Worm (Caenorhabditis elegans) whole organism, L1 larva: ENCODE results near the gene Y54G2A.57.

Experiments
- C04F5.9 ChIP-seq: sonication (generic microtip); optimal IDR thresholded peaks from 2 replicates; lab custom pipeline; 2016; ENCODE audit warnings: missing genetic modification characterization, missing compliant biosample characterization
- C34B4.2 ChIP-seq: sonication (generic microtip); optimal IDR thresholded peaks from 2 replicates; lab custom pipeline; 2017; ENCODE audit warnings: mild to moderate bottlenecking, missing genetic modification characterization, missing compliant biosample characterization
- Y116A8C.19 ChIP-seq: sonication (generic microtip); optimal IDR thresholded peaks from 2 replicates; lab custom pipeline; 2016; ENCODE audit warnings: missing compliant biosample characterization, missing genetic modification characterization, borderline replicate concordance
- alr-1 ChIP-seq: fragments of 200-800 bp; sonication (Bioruptor generic); optimal IDR thresholded peaks from 2 replicates; lab custom pipeline; 2018; ENCODE audit warnings: borderline replicate concordance, mild to moderate bottlenecking, missing genetic modification characterization, missing compliant biosample characterization
- aly-2 ChIP-seq: fragments of 150-350 bp; optimal IDR thresholded peaks from 2 replicates; lab custom pipeline; 2014; ENCODE audit warnings: missing biosample characterization, missing genetic modification characterization
- ama-1 ChIP-seq: fragments of 150-350 bp; optimal IDR thresholded peaks from 2 replicates; lab custom pipeline; 2014
- ceh-8 ChIP-seq: fragments of 200-800 bp; sonication (Bioruptor generic); optimal IDR thresholded peaks from 2 replicates; lab custom pipeline; 2018; ENCODE audit warnings: mild to moderate bottlenecking, missing genetic modification characterization, moderate library complexity, missing compliant biosample characterization
- ceh-82 ChIP-seq, 3 experiments: fragments of 150-350 bp in 1 of 3; sonication (generic microtip) in 2 of 3; optimal IDR thresholded peaks; 2 replicates each; lab custom pipeline; 2014 to 2017; ENCODE audit warnings: missing biosample characterization in 3 of 3, missing genetic modification characterization in 3 of 3
- ceh-88 ChIP-seq: fragments of 200-800 bp; sonication (Bioruptor generic); IDR thresholded peaks from 2 replicates; pipeline ENCODE4 v1.3.6; 2022; ENCODE audit warnings: missing genetic modification characterization, missing compliant biosample characterization
- ceh-90 ChIP-seq: sonication (generic microtip); optimal IDR thresholded peaks from 2 replicates; lab custom pipeline; 2016; ENCODE audit warnings: missing genetic modification characterization, missing compliant biosample characterization
- ces-1 ChIP-seq: fragments of 150-350 bp; optimal IDR thresholded peaks from 2 replicates; lab custom pipeline; 2014; ENCODE audit warnings: missing biosample characterization, missing genetic modification reagents, missing genetic modification characterization
- dpl-1 ChIP-seq, 3 experiments: fragments of 150-350 bp in 2 of 3; sonication (generic microtip) in 1 of 3; optimal IDR thresholded peaks; 2 replicates each; lab custom pipeline; 2014 to 2017; ENCODE audit warnings: missing biosample characterization in 3 of 3, missing genetic modification characterization in 3 of 3, missing genetic modification reagents in 3 of 3
- dsc-1 ChIP-seq: sonication (generic microtip); optimal IDR thresholded peaks from 2 replicates; lab custom pipeline; 2016; ENCODE audit warnings: mild to moderate bottlenecking, missing genetic modification characterization, missing compliant biosample characterization
- egl-27 ChIP-seq, 2 experiments: fragments of 150-350 bp in 1 of 2; sonication (generic microtip); optimal IDR thresholded peaks; 3 replicates each; lab custom pipeline; 2017 to 2018; ENCODE audit warnings: missing biosample characterization in 2 of 2, missing genetic modification characterization in 2 of 2, missing genetic modification reagents in 2 of 2
- elt-2 ChIP-seq: sonication (generic microtip); optimal IDR thresholded peaks from 2 replicates; lab custom pipeline; 2016; ENCODE audit warnings: missing genetic modification characterization, mild to moderate bottlenecking, inconsistent platforms, missing compliant biosample characterization, missing genetic modification reagents
- elt-3 ChIP-seq, 6 experiments: fragments of 150-350 bp in 1 of 6; sonication (generic microtip); optimal IDR thresholded peaks; 2 replicates each; lab custom pipeline; 2017 to 2018; ENCODE audit warnings: missing biosample characterization in 6 of 6, missing genetic modification characterization in 6 of 6, inconsistent platforms in 1 of 6
- ets-5 ChIP-seq: fragments of 200-800 bp; sonication (Bioruptor generic); IDR thresholded peaks from 2 replicates; pipeline ENCODE4 v1.3.6; 2022; ENCODE audit warnings: missing genetic modification characterization, missing compliant biosample characterization
- fkh-4 ChIP-seq: sonication (generic microtip); optimal IDR thresholded peaks from 2 replicates; lab custom pipeline; 2016; ENCODE audit warnings: missing compliant biosample characterization, missing genetic modification characterization, borderline replicate concordance
- fos-1 ChIP-seq: fragments of 150-350 bp; optimal IDR thresholded peaks from 2 replicates; lab custom pipeline; 2014; ENCODE audit warnings: missing biosample characterization, missing genetic modification characterization
- grh-1 ChIP-seq: fragments of 200-800 bp; sonication (Bioruptor generic); IDR thresholded peaks from 2 replicates; pipeline ENCODE4 v1.3.6; 2022; ENCODE audit warnings: missing genetic modification reagents, missing genetic modification characterization, missing compliant biosample characterization
- hlh-17 ChIP-seq: fragments of 200-800 bp; sonication (Bioruptor generic); optimal IDR thresholded peaks from 2 replicates; lab custom pipeline; 2018; ENCODE audit warnings: missing genetic modification characterization, mild to moderate bottlenecking, missing compliant biosample characterization, moderate library complexity, borderline replicate concordance
- hlh-4 ChIP-seq: sonication (generic microtip); optimal IDR thresholded peaks from 2 replicates; lab custom pipeline; 2016; ENCODE audit warnings: mild to moderate bottlenecking, missing genetic modification characterization, missing compliant biosample characterization
- isw-1 ChIP-seq: fragments of 200-800 bp; sonication (Bioruptor generic); IDR thresholded peaks from 2 replicates; pipeline ENCODE4 v1.3.6; 2022; ENCODE audit warnings: missing genetic modification characterization, missing compliant biosample characterization
- jun-1 ChIP-seq: fragments of 150-350 bp; optimal IDR thresholded peaks from 2 replicates; lab custom pipeline; 2014; ENCODE audit warnings: missing biosample characterization, missing genetic modification reagents, missing genetic modification characterization
- lin-13 ChIP-seq: fragments of 150-350 bp; optimal IDR thresholded peaks from 2 replicates; lab custom pipeline; 2014; ENCODE audit warnings: missing biosample characterization, missing genetic modification reagents, missing genetic modification characterization
- lin-35 ChIP-seq, 2 experiments: fragments of 150-350 bp; optimal IDR thresholded peaks; 2 replicates each; lab custom pipeline; 2014; ENCODE audit warnings: missing biosample characterization in 2 of 2, missing genetic modification characterization in 2 of 2, missing genetic modification reagents in 2 of 2
- lin-39 ChIP-seq: fragments of 150-350 bp; optimal IDR thresholded peaks from 2 replicates; lab custom pipeline; 2014; ENCODE audit warnings: missing biosample characterization, missing genetic modification reagents, missing genetic modification characterization
- lir-3 ChIP-seq: sonication (generic microtip); optimal IDR thresholded peaks from 2 replicates; lab custom pipeline; 2016; ENCODE audit warnings: mild to moderate bottlenecking, missing genetic modification characterization, moderate library complexity, missing compliant biosample characterization; ENCODE audit not compliant: poor library complexity
- lsy-2 ChIP-seq, 2 experiments: fragments of 150-350 bp; optimal IDR thresholded peaks; 2 replicates each; lab custom pipeline; 2014; ENCODE audit warnings: missing biosample characterization in 2 of 2, missing genetic modification characterization in 2 of 2
- mab-9 ChIP-seq: fragments of 200-800 bp; sonication (Bioruptor generic); IDR thresholded peaks from 2 replicates; pipeline ENCODE4 v1.3.6; 2022; ENCODE audit warnings: missing genetic modification reagents, missing genetic modification characterization, missing compliant biosample characterization
- mep-1 ChIP-seq: fragments of 150-350 bp; optimal IDR thresholded peaks from 2 replicates; lab custom pipeline; 2014; ENCODE audit warnings: missing biosample characterization, missing genetic modification characterization
- nhr-11 ChIP-seq: fragments of 150-350 bp; optimal IDR thresholded peaks from 2 replicates; lab custom pipeline; 2014; ENCODE audit warnings: missing biosample characterization, missing genetic modification characterization
- nhr-12 ChIP-seq: sonication (generic microtip); optimal IDR thresholded peaks from 2 replicates; lab custom pipeline; 2017; ENCODE audit warnings: missing biosample characterization, missing genetic modification characterization
- nhr-237 ChIP-seq: fragments of 150-350 bp; optimal IDR thresholded peaks from 2 replicates; lab custom pipeline; 2014; ENCODE audit warnings: missing biosample characterization, missing genetic modification characterization
- nhr-28 ChIP-seq: fragments of 150-350 bp; optimal IDR thresholded peaks from 2 replicates; lab custom pipeline; 2014; ENCODE audit warnings: missing biosample characterization, missing genetic modification characterization
- nhr-47 ChIP-seq: sonication (generic microtip); optimal IDR thresholded peaks from 2 replicates; lab custom pipeline; 2016; ENCODE audit warnings: mild to moderate bottlenecking, missing genetic modification characterization, moderate library complexity, missing compliant biosample characterization
- nhr-71 ChIP-seq: sonication (generic microtip); optimal IDR thresholded peaks from 2 replicates; lab custom pipeline; 2016; ENCODE audit warnings: mild to moderate bottlenecking, missing genetic modification characterization, moderate library complexity, missing compliant biosample characterization
- nhr-84 ChIP-seq: sonication (generic microtip); optimal IDR thresholded peaks from 2 replicates; lab custom pipeline; 2017; ENCODE audit warnings: missing biosample characterization, missing genetic modification characterization
- nhr-85 ChIP-seq: sonication (generic microtip); peaks from one replicate; lab custom pipeline; 2016; ENCODE audit warnings: missing genetic modification characterization, inconsistent platforms, missing compliant biosample characterization
- pqm-1 ChIP-seq: sonication (generic microtip); optimal IDR thresholded peaks from 3 replicates; lab custom pipeline; 2017; ENCODE audit warnings: missing biosample characterization, missing genetic modification characterization
- sox-4 ChIP-seq: sonication (generic microtip); optimal IDR thresholded peaks from 2 replicates; lab custom pipeline; 2016; ENCODE audit warnings: missing genetic modification characterization, missing compliant biosample characterization
- sptf-1 ChIP-seq: fragments of 150-350 bp; optimal IDR thresholded peaks from 2 replicates; lab custom pipeline; 2014; ENCODE audit warnings: missing biosample characterization, missing genetic modification characterization
- sup-37 ChIP-seq: fragments of 200-800 bp; sonication (Bioruptor generic); optimal IDR thresholded peaks from 2 replicates; lab custom pipeline; 2018; ENCODE audit warnings: mild to moderate bottlenecking, missing genetic modification characterization, missing compliant biosample characterization
- swsn-7 ChIP-seq: sonication (generic microtip); optimal IDR thresholded peaks from 2 replicates; lab custom pipeline; 2016; ENCODE audit warnings: missing genetic modification characterization, missing compliant biosample characterization
- tbx-2 ChIP-seq: sonication (generic microtip); optimal IDR thresholded peaks from 2 replicates; lab custom pipeline; 2016; ENCODE audit warnings: missing genetic modification characterization, missing compliant biosample characterization
- tlp-1 ChIP-seq: fragments of 150-350 bp; optimal IDR thresholded peaks from 2 replicates; lab custom pipeline; 2014; ENCODE audit warnings: missing biosample characterization, missing genetic modification characterization
- unc-30 ChIP-seq: sonication (generic microtip); optimal IDR thresholded peaks from 2 replicates; lab custom pipeline; 2017; ENCODE audit warnings: missing biosample characterization, missing genetic modification characterization
- unc-62 ChIP-seq: fragments of 150-350 bp; optimal IDR thresholded peaks from 2 replicates; lab custom pipeline; 2014; ENCODE audit warnings: missing biosample characterization, missing genetic modification reagents, missing genetic modification characterization
- unc-86 ChIP-seq: sonication (generic microtip); optimal IDR thresholded peaks from 2 replicates; lab custom pipeline; 2016; ENCODE audit warnings: missing genetic modification characterization, missing compliant biosample characterization
- unc-98 ChIP-seq: fragments of 200-800 bp; sonication (Bioruptor generic); IDR thresholded peaks from 2 replicates; pipeline ENCODE4 v1.3.6; 2022; ENCODE audit warnings: missing genetic modification characterization, missing compliant biosample characterization
- vab-15 ChIP-seq: sonication (generic microtip); optimal IDR thresholded peaks from 2 replicates; lab custom pipeline; 2017; ENCODE audit warnings: missing genotype, mild to moderate bottlenecking, missing genetic modification characterization, missing compliant biosample characterization
- xbp-1 ChIP-seq: sonication (generic microtip); optimal IDR thresholded peaks from 2 replicates; lab custom pipeline; 2016; ENCODE audit warnings: missing genetic modification characterization, missing compliant biosample characterization
- zip-4 ChIP-seq: fragments of 200-800 bp; sonication (Bioruptor generic); optimal IDR thresholded peaks from 2 replicates; lab custom pipeline; 2018; ENCODE audit warnings: mild to moderate bottlenecking, missing genetic modification characterization, moderate library complexity, missing compliant biosample characterization

Gene Y54G2A.57

ce11 chrIV:2928409-2928808 is 41.3 kb upstream of the Y54G2A.57 start, which contains the start of gene manf-1 (continued):
- no peak for TF ChIP-seq zip-4 (GFP tag; lab: Kevin White, UChicago)
- TF ChIP-seq nhr-47 (tag; lab: Kevin White, UChicago): peak; percentile 89
- peak; percentile 76 for TF ChIP-seq swsn-7 (tag; lab: Kevin White, UChicago)
- TF ChIP-seq isw-1: peak; percentile 59
- peak; percentile 85 to 86 for TF ChIP-seq lsy-2 (tag; optimal IDR thresholded peaks at IDR 0.05; lab: Kevin White, UChicago)
- TF ChIP-seq tlp-1 (tag; lab: Kevin White, UChicago): no peak
- peak; percentile 31 for TF ChIP-seq aly-2
- peak; percentile 61 for TF ChIP-seq unc-86 (tag; lab: Kevin White, UChicago)
- TF ChIP-seq C34B4.2 (tag; lab: Kevin White, UChicago): no peak
- no peak for TF ChIP-seq elt-2
- TF ChIP-seq egl-27 (tag; optimal IDR thresholded peaks at IDR 0.05; lab: Kevin White, UChicago): no peak
- no peak for TF ChIP-seq ces-1
- no peak for TF ChIP-seq ceh-88
- no peak for TF ChIP-seq lir-3 (tag; lab: Kevin White, UChicago)
- TF ChIP-seq unc-30: no peak
- no peak for TF ChIP-seq alr-1 (tag; lab: Kevin White, UChicago)
- no peak for TF ChIP-seq mab-9 (GFP tag; lab: Robert Waterston, UW)
- TF ChIP-seq nhr-237 (tag; lab: Kevin White, UChicago): no peak
- no peak for TF ChIP-seq nhr-11
- peak; percentile 55 to 73 (median 62) for TF ChIP-seq ceh-82 (tag; optimal IDR thresholded peaks at IDR 0.05; lab: Kevin White, UChicago)
- no peak for TF ChIP-seq sup-37 (GFP tag; lab: Kevin White, UChicago)
- no peak for TF ChIP-seq nhr-12 (tag; lab: Kevin White, UChicago)
- no peak for TF ChIP-seq sptf-1 (tag; lab: Kevin White, UChicago)
- peak; percentile 60 for TF ChIP-seq jun-1 (tag; lab: Kevin White, UChicago)
- TF ChIP-seq grh-1: 0 out of 2 replicates have a peak, but pooled peaks have one; percentile 46
- TF ChIP-seq lin-35 (GFP tag; optimal IDR thresholded peaks at IDR 0.05; lab: Kevin White, UChicago): peak; percentile 79 to 84
- no peak for TF ChIP-seq C04F5.9 (tag; lab: Kevin White, UChicago)
- TF ChIP-seq fos-1 (tag; lab: Kevin White, UChicago): peak; percentile 35
- peak; percentile 99 for TF ChIP-seq xbp-1 (tag; lab: Kevin White, UChicago)
- no peak for TF ChIP-seq fkh-4 (tag; lab: Kevin White, UChicago)
- TF ChIP-seq mep-1: peak; percentile 89
- peak; percentile 56 for TF ChIP-seq nhr-85 (tag; lab: Kevin White, UChicago)
- no peak for TF ChIP-seq nhr-84 (tag; lab: Kevin White, UChicago)
- TF ChIP-seq nhr-71 (tag; lab: Kevin White, UChicago): peak; percentile 84
- peak in 1 of 6 experiments; percentile 54 for TF ChIP-seq elt-3 (tag; optimal IDR thresholded peaks at IDR 0.05; lab: Kevin White, UChicago)
- no peak for TF ChIP-seq ama-1 (lab: Kevin White, UChicago)
- TF ChIP-seq nhr-28 (tag; lab: Kevin White, UChicago): no peak
- TF ChIP-seq tbx-2 (tag; lab: Kevin White, UChicago): peak; percentile 83
- TF ChIP-seq lin-39 (tag; lab: Kevin White, UChicago): peak; percentile 43
- no peak for TF ChIP-seq vab-15 (tag; lab: Kevin White, UChicago)
- peak; percentile 79 for TF ChIP-seq dsc-1 (tag; lab: Kevin White, UChicago)
- TF ChIP-seq ets-5 (GFP tag; lab: Robert Waterston, UW): no peak
- no peak for TF ChIP-seq hlh-17 (GFP tag; lab: Kevin White, UChicago)
- no peak for TF ChIP-seq Y116A8C.19 (tag; lab: Kevin White, UChicago)
- TF ChIP-seq unc-62: no peak
- TF ChIP-seq ceh-90 (tag; lab: Kevin White, UChicago): peak; percentile 41
- no peak for TF ChIP-seq hlh-4 (tag; lab: Kevin White, UChicago)
- no peak for TF ChIP-seq pqm-1 (tag; lab: Kevin White, UChicago)
- TF ChIP-seq lin-13 (GFP tag; lab: Kevin White, UChicago): peak; percentile 69
- peak; percentile 4 for TF ChIP-seq sox-4
- no peak for TF ChIP-seq unc-98 (GFP tag; lab: Robert Waterston, UW)
- TF ChIP-seq dpl-1 (GFP tag; optimal IDR thresholded peaks at IDR 0.05; lab: Kevin White, UChicago): peak; percentile 69 to 79 (median 78)
- TF ChIP-seq ceh-8 (GFP tag; lab: Kevin White, UChicago): no peak
